Fruit fly (Drosophila melanogaster): ENCODE measurements around the gene CG17752.

DNA sequence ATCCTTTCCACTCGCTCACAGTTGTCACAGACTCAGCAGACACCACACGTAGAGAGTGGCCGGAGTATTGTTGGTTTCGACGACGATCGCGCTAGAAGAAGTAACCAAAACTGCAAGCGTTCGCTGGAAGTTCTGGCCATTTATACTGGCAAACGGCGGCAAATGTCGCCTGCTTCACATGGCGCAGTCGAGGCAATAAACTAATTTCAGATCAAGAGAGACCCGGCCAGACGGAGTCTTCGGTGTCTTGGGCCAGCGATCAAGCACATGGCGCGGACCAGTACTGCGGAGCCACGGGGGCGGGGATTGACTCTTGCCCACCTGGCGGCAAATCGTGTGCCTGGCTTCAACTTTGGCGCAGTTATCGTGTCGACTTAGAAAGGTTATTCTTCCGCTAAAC, 11.2 kb upstream of the CG17752 start, which contains the start of gene Cpr92A:
- TF ChIP-seq psq (optimal IDR thresholded peaks at IDR 0.05) (no peak), insv (optimal IDR thresholded peaks at IDR 0.05) (no peak), h (optimal IDR thresholded peaks at IDR 0.05) (no peak), ttk (optimal IDR thresholded peaks at IDR 0.05) (no peak), Myc (optimal IDR thresholded peaks at IDR 0.05) (no peak)
